Fruit fly (Drosophila melanogaster): ENCODE results near the gene CG4766.
A peak's percentile ranks its signal among the peaks of the same experiment; 100 is the strongest.

Gene CG4766

DNA sequence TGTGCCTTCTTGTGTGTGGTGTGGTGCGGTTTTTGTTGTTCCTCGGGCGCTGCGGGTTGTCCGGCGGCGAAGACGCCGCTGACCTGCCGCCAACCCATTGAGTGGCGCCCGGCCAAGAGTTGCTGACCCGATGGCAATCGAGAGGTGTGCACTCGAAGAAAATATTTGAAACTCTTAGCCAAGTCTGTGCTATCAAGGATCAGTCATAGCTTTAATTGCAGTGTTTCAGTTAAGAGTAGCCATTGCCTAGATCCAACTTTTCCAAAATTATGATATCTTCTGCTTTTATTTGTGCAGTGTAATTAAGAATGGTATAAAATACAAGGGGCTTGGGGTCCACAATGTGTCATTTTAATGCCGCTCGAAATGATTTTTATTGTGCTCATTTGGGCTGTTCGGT lies 24.0 kb upstream of the CG4766 start (continued):
- TF ChIP-seq CG8290 (GFP tag; optimal IDR thresholded peaks at IDR 0.05) (no peak), CG8290 (tag; optimal IDR thresholded peaks at IDR 0.05) (no peak), MTF-1 (GFP tag; optimal IDR thresholded peaks at IDR 0.05; ENCODE audit: borderline replicate concordance) (no peak), CG6765 (GFP tag; optimal IDR thresholded peaks at IDR 0.05) (no peak), fd64A (GFP tag; optimal IDR thresholded peaks at IDR 0.05) (no peak), CG16815 (GFP tag; optimal IDR thresholded peaks at IDR 0.05) (peak; percentile 61), Lhr (GFP tag; optimal IDR thresholded peaks at IDR 0.05) (peak; percentile 3), CG9609 (GFP tag; optimal IDR thresholded peaks at IDR 0.05) (peak; percentile 51), CG10366 (GFP tag; IDR thresholded peaks at IDR 0.05) (no peak), CG13894 (tag; optimal IDR thresholded peaks at IDR 0.05) (no peak), CG17568 (GFP tag; optimal IDR thresholded peaks at IDR 0.05) (no peak), ken (GFP tag; IDR thresholded peaks at IDR 0.05) (0 out of 3 replicates have a peak, but pooled peaks have one; percentile 17), CG15011 (GFP tag; optimal IDR thresholded peaks at IDR 0.05) (no peak), CG9727 (GFP tag; optimal IDR thresholded peaks at IDR 0.05) (peak; percentile 65), CG8765 (GFP tag; IDR thresholded peaks at IDR 0.05) (0 out of 2 replicates have a peak, but pooled peaks have one; percentile 20), klu (GFP tag; IDR thresholded peaks at IDR 0.05) (no peak), Mad (GFP tag; optimal IDR thresholded peaks at IDR 0.05) (no peak), Kr (GFP tag; optimal IDR thresholded peaks at IDR 0.05) (peak; percentile 66), chinmo (GFP tag; IDR thresholded peaks at IDR 0.05; ENCODE audit: partially characterized antibody) (no peak), CG18476 (GFP tag; optimal IDR thresholded peaks at IDR 0.05) (peak; percentile 21), luna (GFP tag; optimal IDR thresholded peaks at IDR 0.05) (no peak), sc (optimal IDR thresholded peaks at IDR 0.05) (no peak), sc (GFP tag; optimal IDR thresholded peaks at IDR 0.05) (peak; percentile 47), wdn (GFP tag; IDR thresholded peaks at IDR 0.05) (no peak), Hey (tag; optimal IDR thresholded peaks at IDR 0.05) (no peak), Mrtf (GFP tag; IDR thresholded peaks at IDR 0.05) (0 out of 3 replicates have a peak, but pooled peaks have one; percentile 5), lbe (GFP tag; optimal IDR thresholded peaks at IDR 0.05) (no peak), CG6854 (GFP tag; optimal IDR thresholded peaks at IDR 0.05) (no peak), CG10543 (GFP tag; optimal IDR thresholded peaks at IDR 0.05) (no peak), knrl (GFP tag; IDR thresholded peaks at IDR 0.05; ENCODE audit: partially characterized antibody) (no peak), stc (GFP tag; IDR thresholded peaks at IDR 0.05) (no peak), chm (GFP tag; IDR thresholded peaks at IDR 0.05) (peak; percentile 22; the same call in 1 of the 2 replicates), CG30403 (GFP tag; optimal IDR thresholded peaks at IDR 0.05) (peak; percentile 57), CG3407 (GFP tag; optimal IDR thresholded peaks at IDR 0.05) (peak; percentile 49), vnd (GFP tag; IDR thresholded peaks at IDR 0.05; ENCODE audit: partially characterized antibody) (no peak), esg (GFP tag; conservative IDR thresholded peaks at IDR 0.05) (0 out of 2 replicates have a peak, but pooled peaks have one; percentile 37), C15 (GFP tag; IDR thresholded peaks at IDR 0.05) (no peak), shn (GFP tag; optimal IDR thresholded peaks at IDR 0.05) (peak; percentile 22), CG15269 (tag; optimal IDR thresholded peaks at IDR 0.05) (no peak), phol (tag; optimal IDR thresholded peaks at IDR 0.05) (peak; percentile 55), CG9817 (tag; optimal IDR thresholded peaks at IDR 0.05) (no peak), CG1647 (GFP tag; optimal IDR thresholded peaks at IDR 0.05) (no peak), sna (GFP tag; IDR thresholded peaks at IDR 0.05; ENCODE audit: partially characterized antibody) (no peak), CG15073 (GFP tag; optimal IDR thresholded peaks at IDR 0.05) (no peak), CG8388 (GFP tag; optimal IDR thresholded peaks at IDR 0.05) (peak; percentile 43), rib (GFP tag; IDR thresholded peaks at IDR 0.05) (no peak), eve (GFP tag; optimal IDR thresholded peaks at IDR 0.05) (no peak), CG7839 (tag; optimal IDR thresholded peaks at IDR 0.05) (peak; percentile 62), h (optimal IDR thresholded peaks at IDR 0.05) (no peak), dati (GFP tag; IDR thresholded peaks at IDR 0.05) (no peak), gsb (GFP tag; IDR thresholded peaks at IDR 0.05) (no peak), Ets97D (GFP tag; optimal IDR thresholded peaks at IDR 0.05) (no peak)

Measured in whole organism, embryonic.